Worm (Caenorhabditis elegans) whole organism, L4/young adult: ENCODE results near the gene srh-231.

Experiments used
- W03F9.2 ChIP-seq: fragments of 150-350 bp; optimal IDR thresholded peaks from 2 replicates; lab custom pipeline; 2014; ENCODE audit warnings: missing biosample characterization, missing genetic modification characterization
- dao-5 ChIP-seq: sonication (generic microtip); optimal IDR thresholded peaks from 2 replicates; lab custom pipeline; 2016; ENCODE audit warnings: missing genotype, missing genetic modification characterization, moderate library complexity, missing compliant biosample characterization
- him-1 ChIP-seq: sonication (generic microtip); optimal IDR thresholded peaks from 2 replicates; lab custom pipeline; 2016; ENCODE audit warnings: missing genotype, missing genetic modification reagents, missing genetic modification characterization, missing compliant biosample characterization

- no peak for TF ChIP-seq him-1 (tag; lab: Kevin White, UChicago)
- TF ChIP-seq W03F9.2 (tag; lab: Kevin White, UChicago): no peak
- no peak for TF ChIP-seq dao-5 (tag; lab: Kevin White, UChicago)
Measured at ce11 chrV:7325285-7325684, 26.8 kb downstream of the srh-231 start, which contains the start of gene srx-92.
